Fruit fly (Drosophila melanogaster) whole organism, embryonic: Measurements from ENCODE around the gene Cyp4ac1.

ENCODE experiments used
- Asciz ChIP-seq: fragments of 200-800 bp; sonication (Bioruptor generic); optimal IDR thresholded peaks from 2 replicates; lab custom pipeline; 2017; ENCODE audit warnings: missing biosample characterization, mild to moderate bottlenecking, missing genetic modification characterization, missing genetic modification reagents
- Awh ChIP-seq: fragments of 200-800 bp; sonication (Bioruptor generic); IDR thresholded peaks from 2 replicates; pipeline ENCODE4, ENCODE4 v1.3.6; 2022; ENCODE audit warnings: missing biosample characterization, missing genetic modification characterization
- Bteb2 ChIP-seq: fragments of 200-800 bp; sonication (Bioruptor generic); optimal IDR thresholded peaks from 2 replicates; lab custom pipeline; 2016; ENCODE audit warnings: missing biosample characterization, missing genetic modification characterization
- CG12071 ChIP-seq: fragments of 200-800 bp; sonication (Bioruptor generic); optimal IDR thresholded peaks from 3 replicates; lab custom pipeline; 2018; ENCODE audit warnings: missing biosample characterization, mild to moderate bottlenecking, missing genetic modification characterization
- CG15011 ChIP-seq: fragments of 200-800 bp; sonication (Bioruptor generic); optimal IDR thresholded peaks from 3 replicates; lab custom pipeline; 2018; ENCODE audit warnings: missing biosample characterization, mild to moderate bottlenecking, missing genetic modification characterization
- CG1529 ChIP-seq: fragments of 200-800 bp; sonication (Bioruptor generic); optimal IDR thresholded peaks from 3 replicates; lab custom pipeline; 2018; ENCODE audit warnings: missing biosample characterization, missing genetic modification characterization
- CG15514 ChIP-seq: fragments of 200-800 bp; sonication (Bioruptor generic); optimal IDR thresholded peaks from 3 replicates; lab custom pipeline; 2017; ENCODE audit warnings: missing biosample characterization, missing genetic modification characterization, mild to moderate bottlenecking, moderate library complexity, missing genetic modification reagents
- CG15601 ChIP-seq: fragments of 200-800 bp; sonication (Bioruptor generic); optimal IDR thresholded peaks from 3 replicates; lab custom pipeline; 2019; ENCODE audit warnings: missing biosample characterization, mild to moderate bottlenecking, missing genetic modification characterization, moderate library complexity
- CG1603 ChIP-seq: fragments of 200-800 bp; sonication (Bioruptor generic); optimal IDR thresholded peaks from 2 replicates; lab custom pipeline; 2019; ENCODE audit warnings: missing biosample characterization, mild to moderate bottlenecking, missing genetic modification characterization, moderate library complexity
- CG17359 ChIP-seq: fragments of 200-800 bp; sonication (Bioruptor generic); optimal IDR thresholded peaks from 3 replicates; lab custom pipeline; 2018; ENCODE audit warnings: missing biosample characterization, mild to moderate bottlenecking, missing genetic modification characterization, moderate library complexity
- CG17361 ChIP-seq: fragments of 200-800 bp; sonication (Bioruptor generic); IDR thresholded peaks from 3 replicates; pipeline ENCODE4 v1.3.6; 2022; ENCODE audit warnings: missing biosample characterization, missing genetic modification characterization
- CG18262 ChIP-seq: fragments of 200-800 bp; optimal IDR thresholded peaks from 3 replicates; lab custom pipeline; 2019; ENCODE audit warnings: missing biosample characterization, mild to moderate bottlenecking, missing genetic modification characterization, moderate library complexity
- CG2129 ChIP-seq: fragments of 200-800 bp; sonication (Bioruptor generic); IDR thresholded peaks from 2 replicates; pipeline ENCODE4 v1.3.6; 2022; ENCODE audit warnings: missing biosample characterization, missing genetic modification characterization; ENCODE audit not compliant: partially characterized antibody
- CG2202 ChIP-seq: fragments of 200-800 bp; sonication (Bioruptor generic); optimal IDR thresholded peaks from 2 replicates; lab custom pipeline; 2018; ENCODE audit warnings: missing biosample characterization, mild to moderate bottlenecking, missing genetic modification characterization
- CG2875 ChIP-seq: fragments of 200-800 bp; sonication (Bioruptor generic); optimal IDR thresholded peaks from 2 replicates; lab custom pipeline; 2017; ENCODE audit warnings: missing biosample characterization, mild to moderate bottlenecking, missing genetic modification characterization, missing genetic modification reagents
- CG4360 ChIP-seq: fragments of 200-800 bp; sonication (Bioruptor generic); IDR thresholded peaks from 2 replicates; pipeline ENCODE4 v1.3.6; 2022; ENCODE audit warnings: missing biosample characterization, missing genetic modification characterization
- CG7372 ChIP-seq: fragments of 200-800 bp; sonication (Bioruptor generic); IDR thresholded peaks from 2 replicates; pipeline ENCODE4 v1.3.6; 2022; ENCODE audit warnings: missing biosample characterization, missing genetic modification characterization
- CG8290 ChIP-seq, 3 experiments: fragments of 200-800 bp; sonication (Bioruptor generic); optimal IDR thresholded peaks; 2 replicates each; lab custom pipeline; 2016 to 2019; ENCODE audit warnings: missing biosample characterization in 3 of 3, missing genetic modification characterization in 3 of 3, mild to moderate bottlenecking in 2 of 3, moderate library complexity in 1 of 3
- CG8359 ChIP-seq: fragments of 200-800 bp; sonication (Bioruptor generic); optimal IDR thresholded peaks from 2 replicates; lab custom pipeline; 2017; ENCODE audit warnings: missing biosample characterization, mild to moderate bottlenecking, missing genetic modification characterization, borderline replicate concordance
- CG8478 ChIP-seq: fragments of >200 bp; optimal IDR thresholded peaks from 2 replicates; lab custom pipeline; 2018
- Elba2 ChIP-seq: fragments of 200-800 bp; sonication (Bioruptor generic); optimal IDR thresholded peaks from 3 replicates; lab custom pipeline; 2016; ENCODE audit warnings: missing biosample characterization, missing genetic modification characterization
- HHEX ChIP-seq: fragments of 200-800 bp; sonication (Bioruptor generic); optimal IDR thresholded peaks from 3 replicates; lab custom pipeline; 2017; ENCODE audit warnings: missing biosample characterization, mild to moderate bottlenecking, missing genetic modification characterization, missing genetic modification reagents
- Lim3 ChIP-seq: fragments of 200-800 bp; sonication (Bioruptor generic); IDR thresholded peaks from 2 replicates; pipeline ENCODE4 v1.3.6; 2022; ENCODE audit warnings: missing biosample characterization, missing genetic modification characterization
- Max ChIP-seq: fragments of 200-800 bp; sonication (Bioruptor generic); optimal IDR thresholded peaks from 2 replicates; lab custom pipeline; 2016; ENCODE audit warnings: missing biosample characterization, mild to moderate bottlenecking, missing genetic modification characterization
- Mes4 ChIP-seq: fragments of 200-800 bp; sonication (Bioruptor generic); optimal IDR thresholded peaks from 2 replicates; lab custom pipeline; 2016; ENCODE audit warnings: missing biosample characterization, missing genetic modification characterization
- NfI ChIP-seq: fragments of 200-800 bp; sonication (Bioruptor generic); optimal IDR thresholded peaks from 3 replicates; lab custom pipeline; 2018; ENCODE audit warnings: missing biosample characterization, mild to moderate bottlenecking, missing genetic modification characterization, moderate library complexity
- Ravus ChIP-seq: fragments of 200-800 bp; sonication (Bioruptor generic); IDR thresholded peaks from 2 replicates; pipeline ENCODE4 v1.3.6; 2022; ENCODE audit warnings: missing biosample characterization, missing genetic modification characterization
- Sox100B ChIP-seq: fragments of 200-800 bp; sonication (Bioruptor generic); optimal IDR thresholded peaks from 3 replicates; lab custom pipeline; 2018; ENCODE audit warnings: missing biosample characterization, mild to moderate bottlenecking, missing genetic modification characterization
- Sry-β ChIP-seq: fragments of 200-800 bp; sonication (Bioruptor generic); optimal IDR thresholded peaks from 2 replicates; lab custom pipeline; 2018; ENCODE audit warnings: missing biosample characterization, mild to moderate bottlenecking, missing genetic modification characterization, moderate library complexity
- Xrp1 ChIP-seq: fragments of 200-800 bp; sonication (Bioruptor generic); IDR thresholded peaks from 2 replicates; pipeline ENCODE4 v1.3.6; 2022; ENCODE audit warnings: missing biosample characterization, missing genetic modification characterization
- bsh ChIP-seq, 2 experiments: fragments of 200-800 bp; sonication (Bioruptor generic); optimal IDR thresholded peaks; 2 replicates each; lab custom pipeline; 2017 to 2018; ENCODE audit warnings: mild to moderate bottlenecking in 2 of 2, missing biosample characterization in 2 of 2, missing genetic modification characterization in 2 of 2, moderate library complexity in 1 of 2
- ci ChIP-seq: fragments of 200-800 bp; sonication (Bioruptor generic); IDR thresholded peaks from 3 replicates; pipeline ENCODE4 v1.3.6; 2022; ENCODE audit warnings: missing biosample characterization, missing genetic modification characterization
- crol ChIP-seq: fragments of 200-800 bp; sonication (Bioruptor generic); IDR thresholded peaks from 2 replicates; pipeline ENCODE4 v1.3.6; 2022; ENCODE audit warnings: missing biosample characterization, missing genetic modification characterization
- dm ChIP-seq: fragments of 200-800 bp; sonication (Bioruptor generic); optimal IDR thresholded peaks from 3 replicates; lab custom pipeline; 2016; ENCODE audit warnings: missing biosample characterization, missing genetic modification characterization
- en ChIP-seq: fragments of 200-800 bp; sonication (Bioruptor generic); optimal IDR thresholded peaks from 2 replicates; lab custom pipeline; 2016; ENCODE audit warnings: missing biosample characterization, missing genetic modification characterization
- fd102C ChIP-seq: fragments of 200-800 bp; sonication (Bioruptor generic); optimal IDR thresholded peaks from 2 replicates; lab custom pipeline; 2018; ENCODE audit warnings: missing biosample characterization, mild to moderate bottlenecking, missing genetic modification characterization, moderate library complexity
- jumu ChIP-seq: fragments of 200-800 bp; sonication (Bioruptor generic); optimal IDR thresholded peaks from 3 replicates; lab custom pipeline; 2016; ENCODE audit warnings: missing biosample characterization, missing genetic modification characterization
- kay ChIP-seq: fragments of 200-800 bp; sonication (Bioruptor generic); optimal IDR thresholded peaks from 2 replicates; lab custom pipeline; 2016; ENCODE audit warnings: missing biosample characterization, missing genetic modification characterization
- lab ChIP-seq: fragments of 200-800 bp; sonication (Bioruptor generic); optimal IDR thresholded peaks from 3 replicates; lab custom pipeline; 2017; ENCODE audit warnings: missing biosample characterization, missing genetic modification characterization, mild to moderate bottlenecking, moderate library complexity, missing genetic modification reagents
- mirr ChIP-seq: fragments of 200-800 bp; sonication (Bioruptor generic); optimal IDR thresholded peaks from 3 replicates; lab custom pipeline; 2018; ENCODE audit warnings: missing biosample characterization, mild to moderate bottlenecking, missing genetic modification characterization
- onecut ChIP-seq: fragments of 200-800 bp; sonication (Bioruptor generic); IDR thresholded peaks from 2 replicates; pipeline ENCODE4 v1.3.6; 2022; ENCODE audit warnings: missing biosample characterization, missing genetic modification characterization
- otp ChIP-seq: fragments of 200-800 bp; sonication (Bioruptor generic); IDR thresholded peaks from 3 replicates; pipeline ENCODE4, ENCODE4 v1.3.6; 2022; ENCODE audit warnings: missing biosample characterization, missing genetic modification characterization
- phol ChIP-seq: fragments of 200-800 bp; sonication (Bioruptor generic); optimal IDR thresholded peaks from 3 replicates; lab custom pipeline; 2018; ENCODE audit warnings: missing biosample characterization, mild to moderate bottlenecking, missing genetic modification characterization, moderate library complexity
- ranshi ChIP-seq: fragments of 200-800 bp; sonication (Bioruptor generic); IDR thresholded peaks from 2 replicates; pipeline ENCODE4 v1.3.6; 2022; ENCODE audit warnings: missing biosample characterization, missing genetic modification characterization
- sens ChIP-seq: fragments of 200-800 bp; sonication (Bioruptor generic); peaks from one replicate; lab custom pipeline; 2016; ENCODE audit warnings: missing biosample characterization, missing genetic modification characterization
- sr ChIP-seq: fragments of 200-800 bp; sonication (Bioruptor generic); IDR thresholded peaks from 3 replicates; pipeline ENCODE4 v1.3.6; 2022; ENCODE audit warnings: missing biosample characterization, missing genetic modification characterization
- zfh1 ChIP-seq: fragments of 200-800 bp; sonication (Bioruptor generic); IDR thresholded peaks from 3 replicates; pipeline ENCODE4 v1.3.6; 2022; ENCODE audit warnings: missing biosample characterization, missing genetic modification characterization
- zfh2 ChIP-seq: fragments of 200-800 bp; sonication (Bioruptor generic); optimal IDR thresholded peaks from 2 replicates; lab custom pipeline; 2016; ENCODE audit warnings: missing biosample characterization, missing genetic modification characterization

The Cyp4ac1 gene

DNA sequence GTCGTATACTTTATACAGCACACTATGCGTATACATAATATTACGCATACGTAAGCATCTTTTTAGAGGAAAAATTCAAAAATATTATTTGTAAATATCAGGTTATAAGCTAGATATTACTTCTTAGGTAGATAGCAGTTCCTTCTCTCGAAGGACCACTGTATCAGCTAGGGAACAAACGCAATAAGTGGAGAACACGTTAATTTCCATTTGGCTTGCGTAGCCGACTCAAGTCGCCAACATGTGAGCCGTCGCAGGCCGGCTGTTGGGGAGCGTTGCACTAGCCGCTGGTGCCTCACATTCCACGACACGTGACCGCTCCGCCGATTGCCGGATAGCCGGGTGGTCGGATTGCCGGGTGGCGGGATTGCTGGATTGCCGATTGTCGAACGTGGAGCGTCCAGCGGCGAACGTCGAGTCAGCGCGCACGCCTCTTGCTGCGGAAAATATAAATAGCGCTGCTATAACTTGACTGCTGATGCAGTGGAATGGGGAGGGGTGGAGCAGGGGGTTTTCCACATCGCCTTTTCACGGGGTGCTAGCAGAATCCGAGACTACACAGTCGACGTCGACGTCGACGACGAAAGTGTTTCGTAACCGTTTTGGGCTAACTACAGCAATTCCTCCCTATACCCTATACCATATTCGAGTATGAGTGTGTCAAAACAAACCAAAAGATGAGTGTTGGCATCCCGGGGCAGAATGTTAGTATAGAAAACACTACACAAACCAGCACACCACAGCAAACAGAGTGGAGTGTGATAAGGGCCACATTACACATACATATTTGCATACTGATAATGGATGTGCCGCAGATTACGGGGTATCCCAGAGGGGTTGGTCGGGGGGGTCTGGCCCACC is 39.5 kb downstream of the Cyp4ac1 start (continued):
- TF ChIP-seq NfI (GFP tag; lab: Kevin White, UChicago) (no peak), ci (peak; percentile 53; the same call in 2 of the 3 replicates), CG18262 (tag; lab: Kevin White, UChicago) (peak; percentile 16), CG15011 (GFP tag; lab: Kevin White, UChicago) (peak; percentile 0), Lim3 (GFP tag; lab: Robert Waterston, UW) (no peak), Max (GFP tag; lab: Kevin White, UChicago) (no peak), CG4360 (GFP tag; lab: Robert Waterston, UW) (0 out of 2 replicates have a peak, but pooled peaks have one; percentile 20), CG17361 (GFP tag; lab: Robert Waterston, UW) (peak; percentile 26; the same call in 1 of the 3 replicates), onecut (GFP tag; lab: Robert Waterston, UW) (peak; percentile 21; the same call in 1 of the 2 replicates), HHEX (GFP tag; lab: Kevin White, UChicago) (peak; percentile 35), CG7372 (GFP tag; lab: Robert Waterston, UW) (peak; percentile 93), Mes4 (GFP tag; lab: Kevin White, UChicago) (peak; percentile 17), en (GFP tag; lab: Kevin White, UChicago) (no peak), CG15514 (peak; percentile 1), CG2129 (GFP tag; lab: Robert Waterston, UW) (no peak), Sry-β (peak; percentile 15), otp (no peak), CG8290 (GFP tag; optimal IDR thresholded peaks at IDR 0.05; lab: Kevin White, UChicago) (no peak), CG8290 (tag; optimal IDR thresholded peaks at IDR 0.05; lab: Kevin White, UChicago) (peak in 1 of 2 experiments; percentile 50), Sox100B (GFP tag; lab: Kevin White, UChicago) (peak; percentile 11), Bteb2 (GFP tag; lab: Kevin White, UChicago) (no peak), Ravus (GFP tag; lab: Robert Waterston, UW) (no peak), Asciz (peak; percentile 37), Elba2 (no peak), CG8478 (lab: Kevin White, UChicago) (peak; percentile 47), lab (GFP tag; lab: Kevin White, UChicago) (peak; percentile 69), CG2202 (tag; lab: Kevin White, UChicago) (peak; percentile 2), jumu (GFP tag; lab: Kevin White, UChicago) (no peak), fd102C (GFP tag; lab: Kevin White, UChicago) (no peak), CG15601 (peak; percentile 42), CG1603 (tag; lab: Kevin White, UChicago) (peak; percentile 37), phol (peak; percentile 19), CG12071 (peak; percentile 64), ranshi (GFP tag; lab: Robert Waterston, UW) (no peak), dm (GFP tag; lab: Kevin White, UChicago) (no peak), crol (peak; percentile 55), bsh (GFP tag; optimal IDR thresholded peaks at IDR 0.05; lab: Kevin White, UChicago) (peak in 1 of 2 experiments; percentile 55), CG2875 (GFP tag; lab: Kevin White, UChicago) (peak; percentile 54), Awh (GFP tag; lab: Robert Waterston, UW) (peak; percentile 45; the same call in 1 of the 2 replicates), kay (GFP tag; lab: Kevin White, UChicago) (peak; percentile 41), sr (0 out of 3 replicates have a peak, but pooled peaks have one; percentile 5), CG1529 (GFP tag; lab: Kevin White, UChicago) (no peak), zfh1 (GFP tag; lab: Robert Waterston, UW) (peak; percentile 17; the same call in 1 of the 3 replicates), sens (GFP tag; lab: Kevin White, UChicago) (peak; percentile 84), zfh2 (GFP tag; lab: Kevin White, UChicago) (no peak), CG8359 (GFP tag; lab: Kevin White, UChicago) (peak; percentile 23), Xrp1 (peak; percentile 62; the same call in 1 of the 2 replicates), CG17359 (tag; lab: Kevin White, UChicago) (peak; percentile 25), mirr (peak; percentile 0)
